Worm (Caenorhabditis elegans) whole organism, L2 larva: ENCODE results near the gene C50H2.5.

Experiments
- Y55F3AM.14 ChIP-seq: fragments of 200-800 bp; sonication (Bioruptor generic); optimal IDR thresholded peaks from 2 replicates; lab custom pipeline; 2018; ENCODE audit warnings: mild to moderate bottlenecking, missing genetic modification characterization, missing compliant biosample characterization
- ceh-82 ChIP-seq: fragments of 150-350 bp; optimal IDR thresholded peaks from 2 replicates; lab custom pipeline; 2014; ENCODE audit warnings: missing biosample characterization, missing genetic modification characterization
- dmd-4 ChIP-seq: sonication (generic microtip); optimal IDR thresholded peaks from 2 replicates; lab custom pipeline; 2017; ENCODE audit warnings: missing biosample characterization, missing genetic modification characterization
- elt-1 ChIP-seq: fragments of 150-350 bp; optimal IDR thresholded peaks from 2 replicates; lab custom pipeline; 2014; ENCODE audit warnings: missing biosample characterization, missing genetic modification characterization
- elt-3 ChIP-seq: sonication (generic microtip); optimal IDR thresholded peaks from 2 replicates; lab custom pipeline; 2017; ENCODE audit warnings: missing biosample characterization, missing genetic modification characterization
- nhr-12 ChIP-seq: fragments of 150-350 bp; optimal IDR thresholded peaks from 2 replicates; lab custom pipeline; 2014; ENCODE audit warnings: missing biosample characterization, missing genetic modification characterization

ce11 chrV:9926240-9926639 lies 7.7 kb downstream of the C50H2.5 start, which contains the start of gene C50H2.13:
- TF ChIP-seq elt-3 (no peak), elt-1 (tag; lab: Kevin White, UChicago) (no peak), nhr-12 (tag; lab: Kevin White, UChicago) (no peak), ceh-82 (tag; lab: Kevin White, UChicago) (no peak), Y55F3AM.14 (GFP tag; lab: Kevin White, UChicago) (no peak), dmd-4 (tag; lab: Kevin White, UChicago) (no peak)
